Fruit fly (Drosophila melanogaster): ENCODE data around the gene Nbr.

- no peak for TF ChIP-seq CG32006 (GFP tag; optimal IDR thresholded peaks at IDR 0.05)
- no peak for TF ChIP-seq OdsH (GFP tag; optimal IDR thresholded peaks at IDR 0.05)
- no peak for TF ChIP-seq Lpt (GFP tag; optimal IDR thresholded peaks at IDR 0.05)
- TF ChIP-seq Hr39 (GFP tag; optimal IDR thresholded peaks at IDR 0.05), result no peak
- TF ChIP-seq CG11762 (GFP tag; optimal IDR thresholded peaks at IDR 0.05; ENCODE audit: insufficient read depth), result no peak
- no peak for TF ChIP-seq Met (GFP tag; optimal IDR thresholded peaks at IDR 0.05)
- no peak for TF ChIP-seq CG6163 (GFP tag; IDR thresholded peaks at IDR 0.05)
- no peak for TF ChIP-seq Eip93F (GFP tag; optimal IDR thresholded peaks at IDR 0.05)
- TF ChIP-seq CG10669 (GFP tag; optimal IDR thresholded peaks at IDR 0.05), result no peak
- no peak for TF ChIP-seq Sox102F (GFP tag; optimal IDR thresholded peaks at IDR 0.05)
- no peak for TF ChIP-seq lz (GFP tag; optimal IDR thresholded peaks at IDR 0.05)
- no peak for TF ChIP-seq Eip78C (GFP tag)
Measured at dm6 chr2L:21198633-21199264, 35.9 kb upstream of the Nbr start, which contains the start of gene Ret.

Measured in whole organism, prepupa.